Fruit fly (Drosophila melanogaster) whole organism, embryonic: ENCODE results near the gene CG2964.
A peak's percentile ranks its signal among the peaks of the same experiment; 100 is the strongest.

Source experiments
- Aef1 ChIP-seq: fragments of 200-800 bp; sonication (Bioruptor generic); IDR thresholded peaks from 3 replicates; pipeline ENCODE4 v1.3.6; 2022; ENCODE audit warnings: missing biosample characterization, missing genetic modification characterization
- BEAF-32 ChIP-seq: fragments of 200-800 bp; sonication (Bioruptor generic); optimal IDR thresholded peaks from 3 replicates; lab custom pipeline; 2017; ENCODE audit warnings: missing biosample characterization, missing genetic modification characterization, mild to moderate bottlenecking, moderate library complexity, missing genetic modification reagents
- CG10979 ChIP-seq: fragments of 200-800 bp; sonication (Bioruptor generic); optimal IDR thresholded peaks from 2 replicates; lab custom pipeline; 2018; ENCODE audit warnings: missing biosample characterization, mild to moderate bottlenecking, missing genetic modification characterization, moderate library complexity
- CG12236 ChIP-seq: fragments of 200-800 bp; sonication (Bioruptor generic); optimal IDR thresholded peaks from 2 replicates; lab custom pipeline; 2016; ENCODE audit warnings: missing biosample characterization, missing genetic modification characterization
- CG13894 ChIP-seq: fragments of 200-800 bp; sonication (Bioruptor generic); optimal IDR thresholded peaks from 3 replicates; lab custom pipeline; 2018; ENCODE audit warnings: missing biosample characterization, mild to moderate bottlenecking, missing genetic modification characterization, moderate library complexity
- CG17802 ChIP-seq: fragments of 200-800 bp; sonication (Bioruptor generic); optimal IDR thresholded peaks from 2 replicates; lab custom pipeline; 2018; ENCODE audit warnings: missing biosample characterization, mild to moderate bottlenecking, missing genetic modification characterization, moderate library complexity
- CG32772 ChIP-seq: fragments of 200-800 bp; sonication (Bioruptor generic); IDR thresholded peaks from 2 replicates; pipeline ENCODE4 v1.3.6; 2022; ENCODE audit warnings: missing biosample characterization, missing genetic modification characterization
- CG33213 ChIP-seq: fragments of 200-800 bp; sonication (Bioruptor generic); optimal IDR thresholded peaks from 3 replicates; lab custom pipeline; 2016; ENCODE audit warnings: missing biosample characterization, missing genetic modification characterization
- CG33557 ChIP-seq: fragments of 200-800 bp; sonication (Bioruptor generic); optimal IDR thresholded peaks from 2 replicates; lab custom pipeline; 2019; ENCODE audit warnings: missing biosample characterization, mild to moderate bottlenecking, missing genetic modification characterization, moderate library complexity
- CG4404 ChIP-seq: fragments of 200-800 bp; sonication (Bioruptor generic); IDR thresholded peaks from 2 replicates; pipeline ENCODE4 v1.3.6; 2022; ENCODE audit warnings: missing biosample characterization, missing genetic modification characterization
- CG4707 ChIP-seq: fragments of 200-800 bp; sonication (Bioruptor generic); optimal IDR thresholded peaks from 2 replicates; lab custom pipeline; 2018; ENCODE audit warnings: missing biosample characterization, mild to moderate bottlenecking, missing genetic modification characterization, moderate library complexity
- CG6272 ChIP-seq: fragments of 200-800 bp; sonication (Bioruptor generic); IDR thresholded peaks from 2 replicates; pipeline ENCODE4 v1.3.6; 2022; ENCODE audit warnings: missing biosample characterization, missing genetic modification characterization
- CG6683 ChIP-seq: fragments of 200-800 bp; sonication (Bioruptor generic); optimal IDR thresholded peaks from 2 replicates; lab custom pipeline; 2017; ENCODE audit warnings: missing biosample characterization, mild to moderate bottlenecking, missing genetic modification characterization, missing genetic modification reagents
- CG7357 ChIP-seq: fragments of 200-800 bp; sonication (Bioruptor generic); IDR thresholded peaks from 3 replicates; pipeline ENCODE4 v1.3.6; 2022; ENCODE audit warnings: missing biosample characterization, missing genetic modification characterization
- CG7786 ChIP-seq: fragments of 200-800 bp; sonication (Bioruptor generic); optimal IDR thresholded peaks from 2 replicates; lab custom pipeline; 2016; ENCODE audit warnings: missing biosample characterization, missing genetic modification characterization
- CG8359 ChIP-seq: fragments of 200-800 bp; sonication (Bioruptor generic); optimal IDR thresholded peaks from 2 replicates; lab custom pipeline; 2017; ENCODE audit warnings: missing biosample characterization, mild to moderate bottlenecking, missing genetic modification characterization, borderline replicate concordance
- CG9609 ChIP-seq: fragments of 200-800 bp; sonication (Bioruptor generic); optimal IDR thresholded peaks from 3 replicates; lab custom pipeline; 2016; ENCODE audit warnings: missing biosample characterization, missing genetic modification characterization
- CG9876 ChIP-seq: fragments of 200-800 bp; sonication (Bioruptor generic); optimal IDR thresholded peaks from 2 replicates; lab custom pipeline; 2016; ENCODE audit warnings: missing biosample characterization, missing genetic modification characterization
- CkIIα-i1 ChIP-seq: fragments of 200-800 bp; sonication (Bioruptor generic); IDR thresholded peaks from 2 replicates; pipeline ENCODE4 v1.3.6; 2022; ENCODE audit warnings: missing biosample characterization, missing genetic modification characterization
- CrebB ChIP-seq: fragments of 200-800 bp; sonication (Bioruptor generic); optimal IDR thresholded peaks from 3 replicates; lab custom pipeline; 2018; ENCODE audit warnings: missing biosample characterization, mild to moderate bottlenecking, missing genetic modification characterization
- Dbx ChIP-seq: fragments of 200-800 bp; sonication (Bioruptor generic); IDR thresholded peaks from 3 replicates; pipeline ENCODE4 v1.3.6; 2022; ENCODE audit warnings: missing biosample characterization, missing genetic modification characterization
- Dp ChIP-seq: fragments of 200-800 bp; sonication (Bioruptor generic); optimal IDR thresholded peaks from 2 replicates; lab custom pipeline; 2018; ENCODE audit warnings: missing biosample characterization, mild to moderate bottlenecking, missing genetic modification characterization, moderate library complexity
- E2f2 ChIP-seq: fragments of 200-800 bp; sonication (Bioruptor generic); IDR thresholded peaks from 2 replicates; pipeline ENCODE4 v1.3.6; 2022; ENCODE audit warnings: missing biosample characterization, missing genetic modification characterization
- HLH4C ChIP-seq: fragments of 200-800 bp; sonication (Bioruptor generic); IDR thresholded peaks from 3 replicates; pipeline ENCODE4 v1.3.6; 2022; ENCODE audit warnings: missing biosample characterization, missing genetic modification characterization; ENCODE audit not compliant: partially characterized antibody
- Hmx ChIP-seq: fragments of 200-800 bp; sonication (Bioruptor generic); optimal IDR thresholded peaks from 2 replicates; lab custom pipeline; 2016; ENCODE audit warnings: missing biosample characterization, missing genetic modification characterization
- Sox102F ChIP-seq: fragments of 200-800 bp; sonication (Bioruptor generic); optimal IDR thresholded peaks from 2 replicates; lab custom pipeline; 2018; ENCODE audit warnings: missing biosample characterization, mild to moderate bottlenecking, missing genetic modification characterization, moderate library complexity
- Tbp ChIP-seq: fragments of >200 bp; optimal IDR thresholded peaks from 2 replicates; lab custom pipeline; 2018; ENCODE audit warnings: missing biosample characterization, missing genetic modification characterization
- al ChIP-seq: fragments of 200-800 bp; sonication (Bioruptor generic); IDR thresholded peaks from 2 replicates; pipeline ENCODE4 v1.3.6; 2022; ENCODE audit warnings: missing biosample characterization, missing genetic modification characterization
- ase ChIP-seq: fragments of 200-800 bp; sonication (Bioruptor generic); IDR thresholded peaks from 3 replicates; pipeline ENCODE4 v1.3.6; 2022; ENCODE audit warnings: missing biosample characterization, missing genetic modification characterization
- bsh ChIP-seq, 2 experiments: fragments of 200-800 bp; sonication (Bioruptor generic); optimal IDR thresholded peaks; 2 replicates each; lab custom pipeline; 2017 to 2018; ENCODE audit warnings: mild to moderate bottlenecking in 2 of 2, missing biosample characterization in 2 of 2, missing genetic modification characterization in 2 of 2, moderate library complexity in 1 of 2
- cas ChIP-seq: fragments of 200-800 bp; sonication (Bioruptor generic); IDR thresholded peaks from 2 replicates; pipeline ENCODE4 v1.3.6; 2022; ENCODE audit warnings: missing biosample characterization, missing genetic modification characterization
- caup ChIP-seq: fragments of 200-800 bp; sonication (Bioruptor generic); optimal IDR thresholded peaks from 3 replicates; lab custom pipeline; 2017; ENCODE audit warnings: missing biosample characterization, mild to moderate bottlenecking, missing genetic modification characterization, moderate library complexity; ENCODE audit not compliant: severe bottlenecking
- ci ChIP-seq: fragments of 200-800 bp; sonication (Bioruptor generic); IDR thresholded peaks from 3 replicates; pipeline ENCODE4 v1.3.6; 2022; ENCODE audit warnings: missing biosample characterization, missing genetic modification characterization
- fru ChIP-seq: fragments of >200 bp; optimal IDR thresholded peaks from 2 replicates; lab custom pipeline; 2017
- hth ChIP-seq: fragments of >200 bp; optimal IDR thresholded peaks from 2 replicates; lab custom pipeline; 2017; ENCODE audit warnings: inconsistent platforms
- kni ChIP-seq: fragments of 200-800 bp; sonication (Bioruptor generic); optimal IDR thresholded peaks from 3 replicates; lab custom pipeline; 2017; ENCODE audit warnings: mild to moderate bottlenecking, missing biosample characterization, missing genetic modification reagents, missing genetic modification characterization
- lab ChIP-seq: fragments of 200-800 bp; sonication (Bioruptor generic); optimal IDR thresholded peaks from 3 replicates; lab custom pipeline; 2017; ENCODE audit warnings: missing biosample characterization, missing genetic modification characterization, mild to moderate bottlenecking, moderate library complexity, missing genetic modification reagents
- onecut ChIP-seq: fragments of 200-800 bp; sonication (Bioruptor generic); IDR thresholded peaks from 2 replicates; pipeline ENCODE4 v1.3.6; 2022; ENCODE audit warnings: missing biosample characterization, missing genetic modification characterization
- pfk ChIP-seq: fragments of 200-800 bp; sonication (Bioruptor generic); optimal IDR thresholded peaks from 2 replicates; lab custom pipeline; 2018; ENCODE audit warnings: missing biosample characterization, mild to moderate bottlenecking, missing genetic modification characterization, moderate library complexity
- phol ChIP-seq: fragments of 200-800 bp; sonication (Bioruptor generic); optimal IDR thresholded peaks from 3 replicates; lab custom pipeline; 2018; ENCODE audit warnings: missing biosample characterization, mild to moderate bottlenecking, missing genetic modification characterization, moderate library complexity
- pum ChIP-seq: fragments of 200-800 bp; sonication (Bioruptor generic); optimal IDR thresholded peaks from 2 replicates; lab custom pipeline; 2016; ENCODE audit warnings: missing biosample characterization, missing genetic modification characterization
- sens-2 ChIP-seq: fragments of 200-800 bp; sonication (Bioruptor generic); IDR thresholded peaks from 2 replicates; pipeline ENCODE4 v1.3.6; 2022; ENCODE audit warnings: missing biosample characterization, missing genetic modification characterization
- so ChIP-seq: fragments of 200-800 bp; sonication (Bioruptor generic); IDR thresholded peaks from 3 replicates; pipeline ENCODE4 v1.3.6; 2022; ENCODE audit warnings: missing biosample characterization, missing genetic modification characterization
- sug ChIP-seq: fragments of 200-800 bp; optimal IDR thresholded peaks from 2 replicates; lab custom pipeline; 2019; ENCODE audit warnings: missing biosample characterization, mild to moderate bottlenecking, missing genetic modification characterization, moderate library complexity
- tup ChIP-seq: fragments of 200-800 bp; sonication (Bioruptor generic); optimal IDR thresholded peaks from 2 replicates; lab custom pipeline; 2016; ENCODE audit warnings: missing biosample characterization, mild to moderate bottlenecking, missing genetic modification characterization, moderate library complexity
- unpg ChIP-seq: fragments of 200-800 bp; sonication (Bioruptor generic); optimal IDR thresholded peaks from 3 replicates; lab custom pipeline; 2018; ENCODE audit warnings: missing biosample characterization, mild to moderate bottlenecking, missing genetic modification characterization, moderate library complexity
- vvl ChIP-seq: fragments of 200-800 bp; sonication (Bioruptor generic); IDR thresholded peaks from 2 replicates; pipeline ENCODE4 v1.3.6; 2022; ENCODE audit warnings: missing biosample characterization, missing genetic modification characterization
- wdn ChIP-seq: fragments of 200-800 bp; sonication (Bioruptor generic); IDR thresholded peaks from 2 replicates; pipeline ENCODE4 v1.3.6; 2022; ENCODE audit warnings: missing biosample characterization, missing genetic modification characterization
- zfh1 ChIP-seq: fragments of 200-800 bp; sonication (Bioruptor generic); IDR thresholded peaks from 3 replicates; pipeline ENCODE4 v1.3.6; 2022; ENCODE audit warnings: missing biosample characterization, missing genetic modification characterization

Gene CG2964

DNA sequence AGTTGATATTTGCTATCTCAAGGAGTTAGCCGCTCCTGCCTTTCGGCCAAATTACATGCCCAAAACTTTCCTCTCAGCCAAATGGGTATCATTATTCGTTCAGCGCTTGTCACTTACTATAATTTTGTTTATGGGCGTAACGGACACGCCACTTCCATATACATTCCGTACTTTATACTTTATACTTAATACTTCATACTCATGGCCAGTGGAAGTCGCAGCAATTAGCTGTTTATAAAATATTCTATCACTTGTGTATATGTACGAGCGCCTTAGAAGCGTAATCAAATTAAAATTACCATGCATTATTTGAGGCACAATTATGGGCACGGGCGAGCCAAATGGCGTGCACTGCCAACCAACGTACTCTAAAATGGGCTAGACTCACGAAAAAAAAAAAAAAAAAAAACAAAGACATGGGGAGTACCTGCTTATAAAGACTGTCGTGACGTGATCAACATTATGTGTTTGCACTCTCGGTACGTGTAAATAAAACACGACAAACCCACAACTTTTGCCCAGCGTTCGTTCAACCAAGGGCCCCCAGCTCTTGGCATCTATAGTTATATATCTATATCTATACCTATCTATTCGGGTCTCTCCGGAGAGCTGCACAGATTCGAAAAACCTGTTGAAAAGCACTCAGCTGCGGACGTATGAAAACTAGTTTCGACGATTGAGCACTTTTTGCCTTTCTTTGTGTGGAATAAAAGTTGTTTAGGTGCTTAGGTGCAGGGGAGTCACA, 49.1 kb downstream of the CG2964 start (continued):
- TF ChIP-seq HLH4C (GFP tag; lab: Robert Waterston, UW) (no peak), CG9876 (GFP tag; lab: Kevin White, UChicago) (no peak), fru (no peak), BEAF-32 (GFP tag; lab: Kevin White, UChicago) (no peak), sens-2 (0 out of 2 replicates have a peak, but pooled peaks have one; percentile 4), tup (no peak), ci (GFP tag; lab: Robert Waterston, UW) (peak; percentile 77), phol (no peak), Dbx (peak; percentile 7; the same call in 1 of the 3 replicates), CG33213 (GFP tag; lab: Kevin White, UChicago) (peak; percentile 13), CG17802 (tag; lab: Kevin White, UChicago) (no peak), CG13894 (peak; percentile 99), cas (GFP tag; lab: Robert Waterston, UW) (no peak), unpg (GFP tag; lab: Kevin White, UChicago) (peak; percentile 25), CG12236 (GFP tag; lab: Kevin White, UChicago) (no peak), CG32772 (GFP tag; lab: Robert Waterston, UW) (0 out of 2 replicates have a peak, but pooled peaks have one; percentile 25), CG4707 (peak; percentile 43), Dp (GFP tag; lab: Kevin White, UChicago) (no peak), CG9609 (GFP tag; lab: Kevin White, UChicago) (no peak), pum (no peak), Aef1 (no peak), ase (GFP tag; lab: Robert Waterston, UW) (no peak), vvl (GFP tag; lab: Robert Waterston, UW) (peak; percentile 43; the same call in 1 of the 2 replicates), zfh1 (GFP tag; lab: Robert Waterston, UW) (0 out of 3 replicates have a peak, but pooled peaks have one; percentile 15), al (no peak), Tbp (GFP tag; lab: Kevin White, UChicago) (no peak), caup (GFP tag; lab: Kevin White, UChicago) (peak; percentile 20), hth (lab: Kevin White, UChicago) (no peak), CG7786 (no peak), CrebB (peak; percentile 48), so (GFP tag; lab: Robert Waterston, UW) (0 out of 3 replicates have a peak, but pooled peaks have one; percentile 13), sug (tag; lab: Kevin White, UChicago) (no peak), CG10979 (tag; lab: Kevin White, UChicago) (no peak), CG6683 (no peak), CG33557 (GFP tag; lab: Kevin White, UChicago) (peak; percentile 15), pfk (peak; percentile 22), bsh (GFP tag; optimal IDR thresholded peaks at IDR 0.05; lab: Kevin White, UChicago) (no peak), onecut (peak; percentile 19; the same call in 1 of the 2 replicates), CG4404 (GFP tag; lab: Robert Waterston, UW) (no peak), CG6272 (GFP tag; lab: Robert Waterston, UW) (no peak), Hmx (no peak), CG8359 (GFP tag; lab: Kevin White, UChicago) (no peak), CG7357 (GFP tag; lab: Robert Waterston, UW) (no peak), CkIIα-i1 (GFP tag; lab: Robert Waterston, UW) (no peak), E2f2 (GFP tag; lab: Robert Waterston, UW) (no peak), lab (peak; percentile 64), Sox102F (GFP tag; lab: Kevin White, UChicago) (no peak), wdn (no peak), kni (GFP tag; lab: Kevin White, UChicago) (peak; percentile 96)
